Worm (Caenorhabditis elegans) whole organism, L3 larva: ENCODE data around the gene rbm-22.

Experiments
- elt-2 ChIP-seq: sonication (generic microtip); optimal IDR thresholded peaks from 2 replicates; lab custom pipeline; 2016; ENCODE audit warnings: missing genetic modification reagents, mild to moderate bottlenecking, missing genetic modification characterization, missing compliant biosample characterization
- eor-1 ChIP-seq, 2 experiments: fragments of 150-350 bp; optimal IDR thresholded peaks; 2 replicates each; lab custom pipeline; 2014 to 2018; ENCODE audit warnings: missing biosample characterization in 2 of 2, missing genetic modification characterization in 2 of 2
- fkh-10 ChIP-seq: sonication (generic microtip); optimal IDR thresholded peaks from 2 replicates; lab custom pipeline; 2017; ENCODE audit warnings: missing biosample characterization, missing genetic modification reagents, missing genetic modification characterization
- nhr-43 ChIP-seq: sonication (generic microtip); optimal IDR thresholded peaks from 2 replicates; lab custom pipeline; 2016; ENCODE audit warnings: mild to moderate bottlenecking, missing genetic modification characterization, missing compliant biosample characterization; ENCODE audit not compliant: poor library complexity, severe bottlenecking
- nhr-77 ChIP-seq: fragments of 150-350 bp; optimal IDR thresholded peaks from 2 replicates; lab custom pipeline; 2014; ENCODE audit warnings: missing biosample characterization, missing genetic modification characterization
- snpc-4 ChIP-seq: fragments of 150-350 bp; optimal IDR thresholded peaks from 2 replicates; lab custom pipeline; 2014; ENCODE audit warnings: missing biosample characterization, missing genetic modification characterization

DNA sequence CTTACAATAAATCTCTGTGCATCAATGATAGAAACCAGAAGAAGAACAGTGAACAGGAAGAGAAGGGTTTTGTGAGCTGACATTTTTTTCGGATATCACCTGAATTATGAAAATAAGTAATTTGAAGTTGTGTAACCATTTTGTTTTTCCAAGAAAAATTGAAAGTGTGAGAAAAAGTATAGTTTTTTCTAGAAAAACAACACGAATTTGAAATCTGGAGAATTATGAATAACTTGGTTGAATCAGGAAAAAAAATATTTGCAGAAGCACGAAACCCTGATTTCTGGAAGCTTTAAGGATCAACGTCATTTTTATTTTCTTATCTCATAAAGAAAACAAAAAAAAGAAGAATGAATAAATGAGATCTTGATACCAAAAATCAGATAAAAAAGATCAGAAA, 13.3 kb downstream of the rbm-22 start, which contains the start of gene F13E9.12:
- no peak for TF ChIP-seq fkh-10 (GFP tag; lab: Kevin White, UChicago)
- no peak for TF ChIP-seq nhr-43
- TF ChIP-seq nhr-77: no peak
- no peak for TF ChIP-seq elt-2
- no peak for TF ChIP-seq snpc-4
- TF ChIP-seq eor-1 (tag; optimal IDR thresholded peaks at IDR 0.05; lab: Kevin White, UChicago): no peak
